Worm (Caenorhabditis elegans): ENCODE measurements around the gene unc-33.

Gene unc-33

ce11 chrIV:3531535-3531934 is 14.8 kb downstream of the unc-33 start:
- TF ChIP-seq ref-1 (GFP tag; conservative IDR thresholded peaks at IDR 0.05) (no peak), klf-2 (GFP tag; conservative IDR thresholded peaks at IDR 0.05) (no peak), T22C8.4 (GFP tag; IDR thresholded peaks at IDR 0.05) (peak; percentile 66; the same call in 1 of the 2 replicates), tab-1 (GFP tag; IDR thresholded peaks at IDR 0.05) (no peak), ztf-29 (GFP tag; IDR thresholded peaks at IDR 0.05) (no peak), ztf-23 (GFP tag; IDR thresholded peaks at IDR 0.05) (no peak), cog-1 (tag; optimal IDR thresholded peaks at IDR 0.05) (no peak), flt-1 (GFP tag; IDR thresholded peaks at IDR 0.05) (no peak)

- TF ChIP-seq cog-1 (tag; optimal IDR thresholded peaks at IDR 0.05) = no peak
- no peak for TF ChIP-seq tab-1 (GFP tag; IDR thresholded peaks at IDR 0.05)
- TF ChIP-seq med-1 (GFP tag; optimal IDR thresholded peaks at IDR 0.05; ENCODE audit: insufficient read depth) = no peak
- no peak for TF ChIP-seq ztf-29 (GFP tag; IDR thresholded peaks at IDR 0.05)
- no peak for TF ChIP-seq flt-1 (GFP tag; IDR thresholded peaks at IDR 0.05)
- no peak for TF ChIP-seq ref-1 (GFP tag; conservative IDR thresholded peaks at IDR 0.05)
- TF ChIP-seq ztf-23 (GFP tag; IDR thresholded peaks at IDR 0.05) = no peak
Observed at ce11 chrIV:3532167-3532566, 15.5 kb downstream of the unc-33 start, which contains the start of gene M57.1. M57.1 (plus strand) TSS chrIV:3532467.

ce11 chrIV:3532989-3533388 is 16.3 kb downstream of the unc-33 start:
- TF ChIP-seq tab-1 (GFP tag; IDR thresholded peaks at IDR 0.05) = no peak
- no peak for TF ChIP-seq ztf-23 (GFP tag; IDR thresholded peaks at IDR 0.05)
- TF ChIP-seq cog-1 (tag; optimal IDR thresholded peaks at IDR 0.05) = no peak
- TF ChIP-seq flt-1 (GFP tag; IDR thresholded peaks at IDR 0.05) = no peak
- TF ChIP-seq ref-1 (GFP tag; conservative IDR thresholded peaks at IDR 0.05) = no peak
- TF ChIP-seq ztf-29 (GFP tag; IDR thresholded peaks at IDR 0.05) = no peak
- no peak for TF ChIP-seq med-1 (GFP tag; optimal IDR thresholded peaks at IDR 0.05; ENCODE audit: insufficient read depth)
- TF ChIP-seq T22C8.4 (GFP tag; IDR thresholded peaks at IDR 0.05) = no peak
- TF ChIP-seq klf-2 (GFP tag; conservative IDR thresholded peaks at IDR 0.05) = no peak

- TF ChIP-seq med-1 (GFP tag; optimal IDR thresholded peaks at IDR 0.05; ENCODE audit: insufficient read depth) (no peak), cog-1 (tag; optimal IDR thresholded peaks at IDR 0.05) (no peak), klf-2 (GFP tag; conservative IDR thresholded peaks at IDR 0.05) (no peak), flt-1 (GFP tag; IDR thresholded peaks at IDR 0.05) (no peak), ref-1 (GFP tag; conservative IDR thresholded peaks at IDR 0.05) (no peak)
Observed at ce11 chrIV:3539253-3539652, 22.6 kb downstream of the unc-33 start.

- no peak for TF ChIP-seq ztf-29 (GFP tag; IDR thresholded peaks at IDR 0.05)
Observed at ce11 chrIV:3539872-3540271, 23.2 kb downstream of the unc-33 start, which contains the start of gene B0212.3. B0212.3 (plus strand) TSS chrIV:3540172.

- TF ChIP-seq ztf-23 (GFP tag; IDR thresholded peaks at IDR 0.05) = no peak
- 0 out of 2 replicates have a peak, but pooled peaks have one; percentile 58 for TF ChIP-seq T22C8.4 (GFP tag; IDR thresholded peaks at IDR 0.05)
Observed at ce11 chrIV:3545060-3545459, 28.4 kb downstream of the unc-33 start.

ce11 chrIV:3547500-3547899 is 30.8 kb downstream of the unc-33 start, which contains the start of gene nstp-6:
nstp-6 (minus strand) TSS chrIV:3547600.
- TF ChIP-seq klf-2 (GFP tag; conservative IDR thresholded peaks at IDR 0.05) = no peak
- TF ChIP-seq tab-1 (GFP tag; IDR thresholded peaks at IDR 0.05) = no peak

ce11 chrIV:3548315-3548714 is 31.6 kb downstream of the unc-33 start:
- TF ChIP-seq T22C8.4 (GFP tag; IDR thresholded peaks at IDR 0.05) (no peak), ref-1 (GFP tag; conservative IDR thresholded peaks at IDR 0.05) (no peak), ztf-29 (GFP tag; IDR thresholded peaks at IDR 0.05) (no peak), med-1 (GFP tag; optimal IDR thresholded peaks at IDR 0.05; ENCODE audit: insufficient read depth) (no peak), tab-1 (GFP tag; IDR thresholded peaks at IDR 0.05) (no peak), cog-1 (tag; optimal IDR thresholded peaks at IDR 0.05) (no peak), ztf-23 (GFP tag; IDR thresholded peaks at IDR 0.05) (no peak), flt-1 (GFP tag; IDR thresholded peaks at IDR 0.05) (no peak), klf-2 (GFP tag; conservative IDR thresholded peaks at IDR 0.05) (no peak)

ce11 chrIV:3551777-3552462 is 35.2 kb downstream of the unc-33 start:
- TF ChIP-seq ztf-23 (GFP tag; IDR thresholded peaks at IDR 0.05) (peak; percentile 61; the same call in 1 of the 2 replicates), ztf-29 (GFP tag; IDR thresholded peaks at IDR 0.05) (peak; percentile 65; the same call in 1 of the 2 replicates), tab-1 (GFP tag; IDR thresholded peaks at IDR 0.05) (peak; percentile 85), med-1 (GFP tag; optimal IDR thresholded peaks at IDR 0.05; ENCODE audit: insufficient read depth) (no peak), flt-1 (GFP tag; IDR thresholded peaks at IDR 0.05) (peak; percentile 91), klf-2 (GFP tag; conservative IDR thresholded peaks at IDR 0.05) (0 out of 2 replicates have a peak, but pooled peaks have one; percentile 26), cog-1 (tag; optimal IDR thresholded peaks at IDR 0.05) (peak; percentile 26), ref-1 (GFP tag; conservative IDR thresholded peaks at IDR 0.05) (peak; percentile 65; the same call in 1 of the 2 replicates), T22C8.4 (GFP tag; IDR thresholded peaks at IDR 0.05) (peak; percentile 27; the same call in 1 of the 2 replicates)

- TF ChIP-seq cog-1 (tag; optimal IDR thresholded peaks at IDR 0.05) (no peak), T22C8.4 (GFP tag; IDR thresholded peaks at IDR 0.05) (no peak), tab-1 (GFP tag; IDR thresholded peaks at IDR 0.05) (no peak), ztf-23 (GFP tag; IDR thresholded peaks at IDR 0.05) (no peak), flt-1 (GFP tag; IDR thresholded peaks at IDR 0.05) (no peak), ref-1 (GFP tag; conservative IDR thresholded peaks at IDR 0.05) (no peak), klf-2 (GFP tag; conservative IDR thresholded peaks at IDR 0.05) (no peak), med-1 (GFP tag; optimal IDR thresholded peaks at IDR 0.05; ENCODE audit: insufficient read depth) (no peak)
Observed at ce11 chrIV:3552933-3553332, 36.2 kb downstream of the unc-33 start.
